Fruit fly (Drosophila melanogaster): ENCODE data around the gene CG7215.

CG7215 gene

dm6 chr3R:18130720-18131119 is 36.4 kb downstream of the CG7215 start:
- no peak for TF ChIP-seq noc (tag; optimal IDR thresholded peaks at IDR 0.05)

- peak; percentile 73 for TF ChIP-seq noc (tag; optimal IDR thresholded peaks at IDR 0.05)
These were observed 41.9 kb downstream of the CG7215 start for dm6 chr3R:18125023-18125630.

dm6 chr3R:18121385-18122151 is 45.5 kb downstream of the CG7215 start:
- TF ChIP-seq noc (tag; optimal IDR thresholded peaks at IDR 0.05): no peak

dm6 chr3R:18118695-18119094 is 48.4 kb downstream of the CG7215 start:
- TF ChIP-seq noc (tag; optimal IDR thresholded peaks at IDR 0.05): no peak

dm6 chr3R:18118239-18118638 is 48.8 kb downstream of the CG7215 start:
- no peak for TF ChIP-seq noc (tag; optimal IDR thresholded peaks at IDR 0.05)

- TF ChIP-seq noc (tag; optimal IDR thresholded peaks at IDR 0.05): no peak
These were observed 49.5 kb downstream of the CG7215 start for dm6 chr3R:18117525-18117924.
